Worm (Caenorhabditis elegans) whole organism, young adult: ENCODE results near the gene fbxa-61.

Experiments used
- hrde-1 ChIP-seq: sonication (generic microtip); optimal IDR thresholded peaks from 2 replicates; lab custom pipeline; 2016; ENCODE audit warnings: missing genetic modification characterization, mild to moderate bottlenecking, missing compliant biosample characterization, moderate library complexity, missing genotype, missing genetic modification reagents, borderline replicate concordance
- mes-4 ChIP-seq: sonication (generic microtip); optimal IDR thresholded peaks from 2 replicates; lab custom pipeline; 2016; ENCODE audit warnings: missing genotype, missing genetic modification characterization, missing compliant biosample characterization
- snpc-4 ChIP-seq, 5 experiments: fragments of 150-350 bp in 1 of 5; sonication (generic microtip) in 4 of 5; optimal IDR thresholded peaks; 2 replicates each; lab custom pipeline; 2014 to 2018; ENCODE audit warnings: missing genetic modification characterization in 5 of 5, missing biosample characterization in 3 of 5, antibody characterized with exemption in 2 of 5, mild to moderate bottlenecking in 2 of 5, missing compliant biosample characterization in 2 of 5, missing genotype in 2 of 5, moderate library complexity in 2 of 5, missing genetic modification reagents in 1 of 5

ce11 chrIII:1201958-1202596, 36.8 kb upstream of the fbxa-61 start, which contains the start of the genes mrpl-45 and Y119D3B.12:
- TF ChIP-seq mes-4 (tag; lab: Kevin White, UChicago) (no peak), hrde-1 (no peak), snpc-4 (GFP tag; optimal IDR thresholded peaks at IDR 0.05; lab: Kevin White, UChicago) (no peak), snpc-4 (tag; optimal IDR thresholded peaks at IDR 0.05; lab: Kevin White, UChicago) (peak in 1 of 4 experiments; percentile 20)
